Fruit fly (Drosophila melanogaster) whole organism, embryonic: ENCODE measurements around the gene Vps2.

Experiments
- BtbVII ChIP-seq: fragments of 200-800 bp; sonication (Bioruptor generic); optimal IDR thresholded peaks from 3 replicates; lab custom pipeline; 2017; ENCODE audit warnings: missing biosample characterization, mild to moderate bottlenecking, missing genetic modification characterization
- Bteb2 ChIP-seq: fragments of 200-800 bp; sonication (Bioruptor generic); optimal IDR thresholded peaks from 2 replicates; lab custom pipeline; 2016; ENCODE audit warnings: missing biosample characterization, missing genetic modification characterization
- CG12659 ChIP-seq: fragments of 200-800 bp; sonication (Bioruptor generic); optimal IDR thresholded peaks from 3 replicates; lab custom pipeline; 2017; ENCODE audit warnings: mild to moderate bottlenecking, missing biosample characterization, missing genetic modification reagents, missing genetic modification characterization
- CG13123 ChIP-seq: fragments of 200-800 bp; sonication (Bioruptor generic); optimal IDR thresholded peaks from 2 replicates; lab custom pipeline; 2016; ENCODE audit warnings: missing biosample characterization, missing genetic modification characterization
- CG14710 ChIP-seq: fragments of 200-800 bp; sonication (Bioruptor generic); optimal IDR thresholded peaks from 3 replicates; lab custom pipeline; 2019; ENCODE audit warnings: missing biosample characterization, mild to moderate bottlenecking, missing genetic modification characterization, moderate library complexity
- CG17385 ChIP-seq: fragments of 200-800 bp; sonication (Bioruptor generic); optimal IDR thresholded peaks from 3 replicates; lab custom pipeline; 2018; ENCODE audit warnings: missing biosample characterization, mild to moderate bottlenecking, missing genetic modification characterization
- CG2712 ChIP-seq: fragments of 200-800 bp; optimal IDR thresholded peaks from 3 replicates; lab custom pipeline; 2019; ENCODE audit warnings: missing biosample characterization, mild to moderate bottlenecking, missing genetic modification characterization, moderate library complexity
- CG30020 ChIP-seq: fragments of 200-800 bp; optimal IDR thresholded peaks from 2 replicates; lab custom pipeline; 2019; ENCODE audit warnings: missing biosample characterization, mild to moderate bottlenecking, missing genetic modification characterization, moderate library complexity
- CG32772 ChIP-seq: fragments of 200-800 bp; sonication (Bioruptor generic); IDR thresholded peaks from 2 replicates; pipeline ENCODE4 v1.3.6; 2022; ENCODE audit warnings: missing biosample characterization, missing genetic modification characterization
- CG4424 ChIP-seq: fragments of 200-800 bp; sonication (Bioruptor generic); optimal IDR thresholded peaks from 3 replicates; lab custom pipeline; 2016; ENCODE audit warnings: missing biosample characterization, missing genetic modification characterization
- CG4820 ChIP-seq: fragments of 200-800 bp; sonication (Bioruptor generic); optimal IDR thresholded peaks from 3 replicates; lab custom pipeline; 2016; ENCODE audit warnings: missing biosample characterization, missing genetic modification characterization
- CG6854 ChIP-seq: fragments of 200-800 bp; sonication (Bioruptor generic); optimal IDR thresholded peaks from 3 replicates; lab custom pipeline; 2017; ENCODE audit warnings: missing biosample characterization, mild to moderate bottlenecking, missing genetic modification characterization
- CG7357 ChIP-seq: fragments of 200-800 bp; sonication (Bioruptor generic); IDR thresholded peaks from 3 replicates; pipeline ENCODE4 v1.3.6; 2022; ENCODE audit warnings: missing biosample characterization, missing genetic modification characterization
- CG8290 ChIP-seq, 3 experiments: fragments of 200-800 bp; sonication (Bioruptor generic); optimal IDR thresholded peaks; 2 replicates each; lab custom pipeline; 2016 to 2019; ENCODE audit warnings: missing biosample characterization in 3 of 3, missing genetic modification characterization in 3 of 3, mild to moderate bottlenecking in 2 of 3, moderate library complexity in 1 of 3
- CG9215 ChIP-seq: fragments of 200-800 bp; sonication (Bioruptor generic); IDR thresholded peaks from 2 replicates; pipeline ENCODE4 v1.3.6; 2022; ENCODE audit warnings: missing biosample characterization, missing genetic modification characterization
- CG9817 ChIP-seq: fragments of 200-800 bp; sonication (Bioruptor generic); optimal IDR thresholded peaks from 2 replicates; lab custom pipeline; 2018; ENCODE audit warnings: missing biosample characterization, mild to moderate bottlenecking, missing genetic modification characterization, moderate library complexity
- CHES-1-like ChIP-seq: fragments of 200-800 bp; sonication (Bioruptor generic); optimal IDR thresholded peaks from 2 replicates; lab custom pipeline; 2016; ENCODE audit warnings: missing biosample characterization, missing genetic modification characterization
- Dip3 ChIP-seq: fragments of 200-800 bp; sonication (Bioruptor generic); optimal IDR thresholded peaks from 3 replicates; lab custom pipeline; 2016; ENCODE audit warnings: missing biosample characterization, missing genetic modification characterization
- Eip74EF ChIP-seq, 2 experiments: fragments of 200-800 bp in 1 of 2; fragments of >200 bp in 1 of 2; sonication (Bioruptor generic) in 1 of 2; optimal IDR thresholded peaks; 2 replicates each; lab custom pipeline; 2017 to 2019; ENCODE audit warnings: missing biosample characterization in 2 of 2, missing genetic modification characterization in 2 of 2, mild to moderate bottlenecking in 1 of 2, moderate library complexity in 1 of 2
- Gug ChIP-seq: fragments of 200-800 bp; sonication (Bioruptor generic); IDR thresholded peaks from 4 replicates; pipeline ENCODE4 v1.3.6; 2022; ENCODE audit warnings: missing biosample characterization, missing genetic modification characterization
- HLHmδ ChIP-seq: fragments of 200-800 bp; sonication (Bioruptor generic); optimal IDR thresholded peaks from 2 replicates; lab custom pipeline; 2018; ENCODE audit warnings: missing biosample characterization, mild to moderate bottlenecking, missing genetic modification characterization, moderate library complexity
- Hmr ChIP-seq: fragments of 200-800 bp; sonication (Bioruptor generic); optimal IDR thresholded peaks from 3 replicates; lab custom pipeline; 2017; ENCODE audit warnings: mild to moderate bottlenecking, missing biosample characterization, missing genetic modification reagents, missing genetic modification characterization
- Hmx ChIP-seq: fragments of 200-800 bp; sonication (Bioruptor generic); optimal IDR thresholded peaks from 2 replicates; lab custom pipeline; 2016; ENCODE audit warnings: missing biosample characterization, missing genetic modification characterization
- Max ChIP-seq: fragments of 200-800 bp; sonication (Bioruptor generic); optimal IDR thresholded peaks from 2 replicates; lab custom pipeline; 2016; ENCODE audit warnings: missing biosample characterization, mild to moderate bottlenecking, missing genetic modification characterization
- NFAT ChIP-seq: fragments of 200-800 bp; sonication (Bioruptor generic); IDR thresholded peaks from 2 replicates; pipeline ENCODE4 v1.3.6; 2022; ENCODE audit warnings: missing biosample characterization, missing genetic modification characterization
- Opbp ChIP-seq: fragments of 200-800 bp; sonication (Bioruptor generic); IDR thresholded peaks from 3 replicates; pipeline ENCODE4 v1.3.6; 2022; ENCODE audit warnings: missing biosample characterization, missing genetic modification characterization; ENCODE audit not compliant: partially characterized antibody
- Rx ChIP-seq: fragments of 200-800 bp; sonication (Bioruptor generic); IDR thresholded peaks from 2 replicates; pipeline ENCODE4 v1.3.6; 2022; ENCODE audit warnings: missing biosample characterization, missing genetic modification characterization
- Trl ChIP-seq, 3 experiments: fragments of >200 bp in 2 of 3; fragments of 200-800 bp in 1 of 3; sonication (Bioruptor generic) in 1 of 3; optimal IDR thresholded peaks; 2 replicates in 1 of 3; 3 replicates in 2 of 3; lab custom pipeline; 2016 to 2017; ENCODE audit warnings: missing biosample characterization in 1 of 3, missing genetic modification characterization in 1 of 3
- ase ChIP-seq: fragments of 200-800 bp; sonication (Bioruptor generic); IDR thresholded peaks from 3 replicates; pipeline ENCODE4 v1.3.6; 2022; ENCODE audit warnings: missing biosample characterization, missing genetic modification characterization
- chinmo ChIP-seq: fragments of 200-800 bp; sonication (Bioruptor generic); IDR thresholded peaks from 4 replicates; pipeline ENCODE4 v1.3.6; 2022; ENCODE audit warnings: missing biosample characterization, missing genetic modification characterization; ENCODE audit not compliant: partially characterized antibody
- ci ChIP-seq: fragments of 200-800 bp; sonication (Bioruptor generic); IDR thresholded peaks from 3 replicates; pipeline ENCODE4 v1.3.6; 2022; ENCODE audit warnings: missing biosample characterization, missing genetic modification characterization
- crol ChIP-seq: fragments of 200-800 bp; sonication (Bioruptor generic); IDR thresholded peaks from 2 replicates; pipeline ENCODE4 v1.3.6; 2022; ENCODE audit warnings: missing biosample characterization, missing genetic modification characterization
- fd3F ChIP-seq: fragments of 200-800 bp; sonication (Bioruptor generic); optimal IDR thresholded peaks from 2 replicates; lab custom pipeline; 2018; ENCODE audit warnings: missing biosample characterization, mild to moderate bottlenecking, missing genetic modification characterization, moderate library complexity
- gcm ChIP-seq: fragments of 200-800 bp; sonication (Bioruptor generic); optimal IDR thresholded peaks from 2 replicates; lab custom pipeline; 2019; ENCODE audit warnings: missing biosample characterization, mild to moderate bottlenecking, missing genetic modification characterization, moderate library complexity
- hkb ChIP-seq, 2 experiments: fragments of 200-800 bp in 1 of 2; fragments of >200 bp in 1 of 2; sonication (Bioruptor generic) in 1 of 2; IDR thresholded peaks in 1 of 2; optimal IDR thresholded peaks in 1 of 2; 2 replicates each; pipeline versions ENCODE4 v1.3.6 to Lab custom; 2017 to 2022; ENCODE audit warnings: missing biosample characterization in 1 of 2, missing genetic modification characterization in 1 of 2
- kah ChIP-seq: fragments of 200-800 bp; sonication (Bioruptor generic); optimal IDR thresholded peaks from 2 replicates; lab custom pipeline; 2018; ENCODE audit warnings: missing biosample characterization, mild to moderate bottlenecking, missing genetic modification characterization
- nom ChIP-seq: fragments of 200-800 bp; sonication (Bioruptor generic); optimal IDR thresholded peaks from 2 replicates; lab custom pipeline; 2017; ENCODE audit warnings: missing biosample characterization, missing genetic modification characterization, mild to moderate bottlenecking, moderate library complexity, missing genetic modification reagents
- pb ChIP-seq: fragments of 200-800 bp; sonication (Bioruptor generic); optimal IDR thresholded peaks from 3 replicates; lab custom pipeline; 2016; ENCODE audit warnings: missing biosample characterization, missing genetic modification characterization
- phol ChIP-seq: fragments of 200-800 bp; sonication (Bioruptor generic); optimal IDR thresholded peaks from 3 replicates; lab custom pipeline; 2018; ENCODE audit warnings: missing biosample characterization, mild to moderate bottlenecking, missing genetic modification characterization, moderate library complexity
- pnt ChIP-seq: fragments of 200-800 bp; sonication (Bioruptor generic); optimal IDR thresholded peaks from 3 replicates; lab custom pipeline; 2016; ENCODE audit warnings: missing biosample characterization, missing genetic modification characterization
- pros ChIP-seq: fragments of 200-800 bp; sonication (Bioruptor generic); optimal IDR thresholded peaks from 3 replicates; lab custom pipeline; 2019; ENCODE audit warnings: missing biosample characterization, mild to moderate bottlenecking, missing genetic modification characterization, moderate library complexity
- sd ChIP-seq: fragments of 200-800 bp; sonication (Bioruptor generic); optimal IDR thresholded peaks from 3 replicates; lab custom pipeline; 2018; ENCODE audit warnings: missing biosample characterization, mild to moderate bottlenecking, missing genetic modification characterization, moderate library complexity
- seq ChIP-seq: fragments of 200-800 bp; sonication (Bioruptor generic); IDR thresholded peaks from 2 replicates; pipeline ENCODE4 v1.3.6; 2022; ENCODE audit warnings: missing biosample characterization, missing genetic modification characterization
- vvl ChIP-seq: fragments of 200-800 bp; sonication (Bioruptor generic); IDR thresholded peaks from 2 replicates; pipeline ENCODE4 v1.3.6; 2022; ENCODE audit warnings: missing biosample characterization, missing genetic modification characterization

Gene Vps2

DNA sequence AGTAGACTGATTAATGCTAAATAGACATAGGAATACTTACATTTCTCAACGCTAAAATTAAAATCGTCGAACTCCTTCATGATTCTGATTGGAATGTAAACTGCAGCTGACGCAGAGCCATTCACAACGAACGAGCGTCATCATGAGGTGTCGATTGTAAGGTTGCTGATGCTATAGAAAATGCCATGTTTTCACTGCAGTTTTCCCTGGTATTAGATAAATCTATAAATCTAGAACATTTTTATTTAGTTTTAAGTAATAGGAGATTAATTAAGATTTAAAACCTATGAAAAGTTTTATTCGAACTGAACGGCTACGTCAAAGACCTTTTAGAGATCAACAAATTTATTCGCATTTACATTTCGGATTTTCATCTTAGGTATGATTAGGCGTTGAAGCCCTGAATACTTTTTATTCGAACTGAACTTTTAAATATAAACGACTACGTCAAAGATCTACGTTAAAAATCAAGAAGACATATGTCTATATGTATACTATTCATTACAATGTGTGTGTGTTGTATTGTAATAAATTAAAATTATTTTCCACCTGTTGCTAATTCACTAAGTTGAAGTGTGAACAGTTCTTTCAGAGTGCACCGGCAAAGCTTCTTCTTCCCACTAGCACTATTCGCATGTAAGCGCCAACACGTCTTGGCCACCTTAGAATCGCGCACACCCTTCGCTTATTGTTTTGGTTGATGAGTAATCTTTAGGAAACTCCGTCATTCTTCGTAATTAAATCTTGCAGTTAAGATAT, at the start of gene Vps2, which contains the start of gene Exo84 (continued):
- TF ChIP-seq CG4820 (GFP tag; lab: Kevin White, UChicago) (peak; percentile 14), phol (tag; lab: Kevin White, UChicago) (peak; percentile 66), Bteb2 (no peak), CG6854 (GFP tag; lab: Kevin White, UChicago) (no peak), CG2712 (tag; lab: Kevin White, UChicago) (peak; percentile 54), vvl (peak; percentile 13; the same call in 1 of the 2 replicates), fd3F (GFP tag; lab: Kevin White, UChicago) (peak; percentile 29), CG4424 (GFP tag; lab: Kevin White, UChicago) (peak; percentile 42), Rx (no peak), CG17385 (GFP tag; lab: Kevin White, UChicago) (peak; percentile 89), CG13123 (GFP tag; lab: Kevin White, UChicago) (no peak), Opbp (no peak), Trl (optimal IDR thresholded peaks at IDR 0.05; lab: Kevin White, UChicago) (no peak), Trl (GFP tag; optimal IDR thresholded peaks at IDR 0.05; lab: Kevin White, UChicago) (no peak), chinmo (GFP tag; lab: Robert Waterston, UW) (peak; percentile 66; the same call in 1 of the 4 replicates), CG30020 (peak; percentile 81), BtbVII (no peak), Max (GFP tag; lab: Kevin White, UChicago) (peak; percentile 49), CG9817 (tag; lab: Kevin White, UChicago) (peak; percentile 78), CG8290 (GFP tag; optimal IDR thresholded peaks at IDR 0.05; lab: Kevin White, UChicago) (no peak), CG8290 (tag; optimal IDR thresholded peaks at IDR 0.05; lab: Kevin White, UChicago) (peak in 1 of 2 experiments; percentile 14), Hmx (peak; percentile 37), Dip3 (GFP tag; lab: Kevin White, UChicago) (peak; percentile 16), CG7357 (peak; percentile 93), pnt (GFP tag; lab: Kevin White, UChicago) (peak; percentile 53), kah (GFP tag; lab: Kevin White, UChicago) (peak; percentile 87), Gug (GFP tag; lab: Robert Waterston, UW) (peak; percentile 34; the same call in 1 of the 4 replicates)

DNA sequence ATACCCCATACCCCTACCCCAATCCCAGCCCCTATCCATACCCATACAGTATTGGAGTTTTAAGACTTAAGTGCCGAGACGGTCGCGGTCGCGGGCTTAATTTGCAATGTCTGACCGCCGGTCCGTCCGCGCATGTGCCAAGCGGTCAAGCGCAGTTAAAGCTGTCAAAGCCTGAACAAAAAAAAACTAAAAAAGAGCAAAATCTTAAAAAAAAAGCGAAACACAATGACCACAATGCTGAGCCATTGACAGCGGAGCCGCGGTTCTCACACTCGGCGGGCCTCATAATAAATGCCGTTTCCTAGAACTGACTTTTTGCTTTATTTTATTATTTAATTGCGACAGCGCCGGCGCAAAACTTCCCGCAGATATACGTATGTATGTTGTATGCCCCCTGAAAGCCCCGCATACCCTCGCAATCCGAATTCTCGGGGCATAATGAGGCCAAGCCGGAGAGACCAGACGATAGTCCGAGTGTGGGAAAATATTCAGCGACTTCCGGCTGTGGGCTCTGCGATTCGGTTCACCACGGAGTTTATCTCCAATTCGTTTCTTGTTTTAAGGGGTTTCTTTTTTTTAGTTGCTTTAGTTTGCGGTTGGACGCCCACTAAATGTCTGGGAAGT, 48.1 kb upstream of the Vps2 start:
- no peak for TF ChIP-seq Hmr
- peak; percentile 8 for TF ChIP-seq HLHmδ (GFP tag; lab: Kevin White, UChicago)
- TF ChIP-seq crol, result peak; percentile 41; the same call in 1 of the 2 replicates
- no peak for TF ChIP-seq CG14710 (tag; lab: Kevin White, UChicago)
- TF ChIP-seq gcm (GFP tag; lab: Kevin White, UChicago), result peak; percentile 64
- TF ChIP-seq ase (GFP tag; lab: Robert Waterston, UW), result no peak
- peak; percentile 24 for TF ChIP-seq pros (GFP tag; lab: Kevin White, UChicago)
- TF ChIP-seq seq (GFP tag; lab: Robert Waterston, UW), result no peak
- TF ChIP-seq chinmo (GFP tag; lab: Robert Waterston, UW), result 0 out of 4 replicates have a peak, but pooled peaks have one; percentile 41
- peak in 1 of 2 experiments; percentile 4 for TF ChIP-seq Eip74EF (GFP tag; optimal IDR thresholded peaks at IDR 0.05; lab: Kevin White, UChicago)
- no peak for TF ChIP-seq CHES-1-like (GFP tag; lab: Kevin White, UChicago)
- TF ChIP-seq NFAT (GFP tag; lab: Robert Waterston, UW), result 0 out of 2 replicates have a peak, but pooled peaks have one; percentile 13
- peak; percentile 73 for TF ChIP-seq sd (tag; lab: Kevin White, UChicago)
- 0 out of 3 replicates have a peak, but pooled peaks have one; percentile 18 for TF ChIP-seq ci
- no peak for TF ChIP-seq hkb (optimal IDR thresholded peaks at IDR 0.05; lab: Kevin White, UChicago)
- no peak for TF ChIP-seq hkb (GFP tag; IDR thresholded peaks at IDR 0.05; lab: Robert Waterston, UW)
- no peak for TF ChIP-seq CG9215 (GFP tag; lab: Robert Waterston, UW)
- TF ChIP-seq nom, result peak; percentile 90
- TF ChIP-seq CG12659, result no peak
- TF ChIP-seq pb (GFP tag; lab: Kevin White, UChicago), result no peak
- no peak for TF ChIP-seq CG32772 (GFP tag; lab: Robert Waterston, UW)
